Fruit fly (Drosophila melanogaster) whole organism, embryonic: Measurements from ENCODE around the gene RpS25.

Source experiments
- Bgb ChIP-seq: fragments of 200-800 bp; sonication (Bioruptor generic); IDR thresholded peaks from 2 replicates; pipeline ENCODE4 v1.3.6; 2022; ENCODE audit warnings: missing biosample characterization, missing genetic modification characterization; ENCODE audit not compliant: partially characterized antibody
- CG10209 ChIP-seq: fragments of 200-800 bp; sonication (Bioruptor generic); optimal IDR thresholded peaks from 3 replicates; lab custom pipeline; 2017; ENCODE audit warnings: missing biosample characterization, mild to moderate bottlenecking, missing genetic modification characterization, missing genetic modification reagents
- CG11247 ChIP-seq: fragments of 200-800 bp; sonication (Bioruptor generic); IDR thresholded peaks from 2 replicates; pipeline ENCODE4 v1.3.6; 2022; ENCODE audit warnings: missing biosample characterization, missing genetic modification characterization
- CG11398 ChIP-seq: fragments of 200-800 bp; sonication (Bioruptor generic); optimal IDR thresholded peaks from 2 replicates; lab custom pipeline; 2016; ENCODE audit warnings: missing biosample characterization, missing genetic modification characterization
- CG13287 ChIP-seq: fragments of 200-800 bp; sonication (Bioruptor generic); IDR thresholded peaks from 2 replicates; pipeline ENCODE4 v1.3.6; 2022; ENCODE audit warnings: missing biosample characterization, missing genetic modification characterization; ENCODE audit not compliant: partially characterized antibody
- CG13894 ChIP-seq: fragments of 200-800 bp; sonication (Bioruptor generic); optimal IDR thresholded peaks from 3 replicates; lab custom pipeline; 2018; ENCODE audit warnings: missing biosample characterization, mild to moderate bottlenecking, missing genetic modification characterization, moderate library complexity
- CG14014 ChIP-seq: fragments of 200-800 bp; sonication (Bioruptor generic); IDR thresholded peaks from 2 replicates; pipeline ENCODE4 v1.3.6; 2022; ENCODE audit warnings: missing biosample characterization, missing genetic modification characterization
- CG1602 ChIP-seq: fragments of 200-800 bp; sonication (Bioruptor generic); optimal IDR thresholded peaks from 3 replicates; lab custom pipeline; 2016; ENCODE audit warnings: missing biosample characterization, missing genetic modification characterization
- CG16779 ChIP-seq: fragments of 200-800 bp; sonication (Bioruptor generic); IDR thresholded peaks from 2 replicates; pipeline ENCODE4 v1.3.6; 2022; ENCODE audit warnings: missing biosample characterization, missing genetic modification characterization
- CG2120 ChIP-seq: fragments of 200-800 bp; sonication (Bioruptor generic); optimal IDR thresholded peaks from 3 replicates; lab custom pipeline; 2016; ENCODE audit warnings: missing biosample characterization, missing genetic modification characterization
- CG2129 ChIP-seq: fragments of 200-800 bp; sonication (Bioruptor generic); IDR thresholded peaks from 2 replicates; pipeline ENCODE4 v1.3.6; 2022; ENCODE audit warnings: missing biosample characterization, missing genetic modification characterization; ENCODE audit not compliant: partially characterized antibody
- CG2202 ChIP-seq: fragments of 200-800 bp; sonication (Bioruptor generic); optimal IDR thresholded peaks from 2 replicates; lab custom pipeline; 2018; ENCODE audit warnings: missing biosample characterization, mild to moderate bottlenecking, missing genetic modification characterization
- CG3163 ChIP-seq: fragments of 200-800 bp; sonication (Bioruptor generic); optimal IDR thresholded peaks from 3 replicates; lab custom pipeline; 2016; ENCODE audit warnings: missing biosample characterization, missing genetic modification characterization
- CG32772 ChIP-seq: fragments of 200-800 bp; sonication (Bioruptor generic); IDR thresholded peaks from 2 replicates; pipeline ENCODE4 v1.3.6; 2022; ENCODE audit warnings: missing biosample characterization, missing genetic modification characterization
- CG34376 ChIP-seq: fragments of 200-800 bp; sonication (Bioruptor generic); optimal IDR thresholded peaks from 2 replicates; lab custom pipeline; 2018; ENCODE audit warnings: missing biosample characterization, mild to moderate bottlenecking, missing genetic modification characterization
- CG3995 ChIP-seq: fragments of 200-800 bp; sonication (Bioruptor generic); optimal IDR thresholded peaks from 3 replicates; lab custom pipeline; 2016; ENCODE audit warnings: missing biosample characterization, missing genetic modification characterization
- CG4282 ChIP-seq: fragments of 200-800 bp; sonication (Bioruptor generic); optimal IDR thresholded peaks from 2 replicates; lab custom pipeline; 2016; ENCODE audit warnings: missing biosample characterization, missing genetic modification characterization
- CG5180 ChIP-seq: fragments of 200-800 bp; sonication (Bioruptor generic); optimal IDR thresholded peaks from 3 replicates; lab custom pipeline; 2017; ENCODE audit warnings: missing biosample characterization, missing genetic modification characterization, mild to moderate bottlenecking, moderate library complexity, missing genetic modification reagents
- CG8281 ChIP-seq: fragments of 200-800 bp; sonication (Bioruptor generic); optimal IDR thresholded peaks from 2 replicates; lab custom pipeline; 2018; ENCODE audit warnings: missing biosample characterization, mild to moderate bottlenecking, missing genetic modification characterization, moderate library complexity
- Camta ChIP-seq: fragments of 200-800 bp; sonication (Bioruptor generic); optimal IDR thresholded peaks from 2 replicates; lab custom pipeline; 2016; ENCODE audit warnings: missing biosample characterization, missing genetic modification characterization
- Doc3 ChIP-seq: fragments of 200-800 bp; sonication (Bioruptor generic); IDR thresholded peaks from 3 replicates; pipeline ENCODE4 v1.3.6; 2022; ENCODE audit warnings: missing biosample characterization, missing genetic modification characterization; ENCODE audit not compliant: partially characterized antibody
- Hey ChIP-seq: fragments of 200-800 bp; sonication (Bioruptor generic); optimal IDR thresholded peaks from 3 replicates; lab custom pipeline; 2018; ENCODE audit warnings: missing biosample characterization, mild to moderate bottlenecking, missing genetic modification characterization
- Hmr ChIP-seq: fragments of 200-800 bp; sonication (Bioruptor generic); optimal IDR thresholded peaks from 3 replicates; lab custom pipeline; 2017; ENCODE audit warnings: mild to moderate bottlenecking, missing biosample characterization, missing genetic modification reagents, missing genetic modification characterization
- Hr3 ChIP-seq: fragments of 200-800 bp; sonication (Bioruptor generic); optimal IDR thresholded peaks from 3 replicates; lab custom pipeline; 2016; ENCODE audit warnings: missing biosample characterization, missing genetic modification characterization
- Hr51 ChIP-seq, 2 experiments: fragments of 200-800 bp; sonication (Bioruptor generic); optimal IDR thresholded peaks; 2 replicates in 1 of 2; 3 replicates in 1 of 2; lab custom pipeline; 2016 to 2018; ENCODE audit warnings: missing biosample characterization in 2 of 2, missing genetic modification characterization in 2 of 2, mild to moderate bottlenecking in 1 of 2, moderate library complexity in 1 of 2
- MTF-1 ChIP-seq: fragments of 200-800 bp; sonication (Bioruptor generic); optimal IDR thresholded peaks from 2 replicates; lab custom pipeline; 2018; ENCODE audit warnings: missing biosample characterization, mild to moderate bottlenecking, missing genetic modification characterization, borderline replicate concordance
- Xbp1 ChIP-seq: fragments of 200-800 bp; sonication (Bioruptor generic); optimal IDR thresholded peaks from 3 replicates; lab custom pipeline; 2016; ENCODE audit warnings: missing biosample characterization, mild to moderate bottlenecking, missing genetic modification characterization
- ap ChIP-seq: fragments of 200-800 bp; sonication (Bioruptor generic); IDR thresholded peaks from 2 replicates; pipeline ENCODE4 v1.3.6; 2022; ENCODE audit warnings: missing biosample characterization, missing genetic modification characterization
- bbx ChIP-seq: fragments of 200-800 bp; sonication (Bioruptor generic); IDR thresholded peaks from 2 replicates; pipeline ENCODE4 v1.3.6; 2022; ENCODE audit warnings: missing biosample characterization, missing genetic modification characterization; ENCODE audit not compliant: partially characterized antibody
- chinmo ChIP-seq: fragments of 200-800 bp; sonication (Bioruptor generic); IDR thresholded peaks from 4 replicates; pipeline ENCODE4 v1.3.6; 2022; ENCODE audit warnings: missing biosample characterization, missing genetic modification characterization; ENCODE audit not compliant: partially characterized antibody
- crol ChIP-seq: fragments of 200-800 bp; sonication (Bioruptor generic); IDR thresholded peaks from 2 replicates; pipeline ENCODE4 v1.3.6; 2022; ENCODE audit warnings: missing biosample characterization, missing genetic modification characterization
- dati ChIP-seq: fragments of 200-800 bp; sonication (Bioruptor generic); IDR thresholded peaks from 2 replicates; pipeline ENCODE4 v1.3.6; 2022; ENCODE audit warnings: missing biosample characterization, missing genetic modification characterization
- dm ChIP-seq: fragments of 200-800 bp; sonication (Bioruptor generic); optimal IDR thresholded peaks from 3 replicates; lab custom pipeline; 2016; ENCODE audit warnings: missing biosample characterization, missing genetic modification characterization
- ftz-f1 ChIP-seq: fragments of 200-800 bp; sonication (Bioruptor generic); optimal IDR thresholded peaks from 2 replicates; lab custom pipeline; 2016; ENCODE audit warnings: missing biosample characterization, missing genetic modification characterization
- grau ChIP-seq: fragments of 200-800 bp; optimal IDR thresholded peaks from 3 replicates; lab custom pipeline; 2019; ENCODE audit warnings: missing biosample characterization, mild to moderate bottlenecking, missing genetic modification characterization, moderate library complexity
- hb ChIP-seq: fragments of 200-800 bp; sonication (Bioruptor generic); IDR thresholded peaks from 3 replicates; pipeline ENCODE4 v1.3.6; 2022; ENCODE audit warnings: missing biosample characterization, missing genetic modification characterization; ENCODE audit not compliant: partially characterized antibody
- hkb ChIP-seq, 2 experiments: fragments of 200-800 bp in 1 of 2; fragments of >200 bp in 1 of 2; sonication (Bioruptor generic) in 1 of 2; IDR thresholded peaks in 1 of 2; optimal IDR thresholded peaks in 1 of 2; 2 replicates each; pipeline versions ENCODE4 v1.3.6 to Lab custom; 2017 to 2022; ENCODE audit warnings: missing biosample characterization in 1 of 2, missing genetic modification characterization in 1 of 2
- kah ChIP-seq: fragments of 200-800 bp; sonication (Bioruptor generic); optimal IDR thresholded peaks from 2 replicates; lab custom pipeline; 2018; ENCODE audit warnings: missing biosample characterization, mild to moderate bottlenecking, missing genetic modification characterization
- klu ChIP-seq: fragments of 200-800 bp; sonication (Bioruptor generic); IDR thresholded peaks from 2 replicates; pipeline ENCODE4 v1.3.6; 2022; ENCODE audit warnings: missing biosample characterization, missing genetic modification characterization
- lab ChIP-seq: fragments of 200-800 bp; sonication (Bioruptor generic); optimal IDR thresholded peaks from 3 replicates; lab custom pipeline; 2017; ENCODE audit warnings: missing biosample characterization, missing genetic modification characterization, mild to moderate bottlenecking, moderate library complexity, missing genetic modification reagents
- mirr ChIP-seq: fragments of 200-800 bp; sonication (Bioruptor generic); optimal IDR thresholded peaks from 3 replicates; lab custom pipeline; 2018; ENCODE audit warnings: missing biosample characterization, mild to moderate bottlenecking, missing genetic modification characterization
- pfk ChIP-seq: fragments of 200-800 bp; sonication (Bioruptor generic); optimal IDR thresholded peaks from 2 replicates; lab custom pipeline; 2018; ENCODE audit warnings: missing biosample characterization, mild to moderate bottlenecking, missing genetic modification characterization, moderate library complexity
- run ChIP-seq: fragments of 200-800 bp; sonication (Bioruptor generic); optimal IDR thresholded peaks from 3 replicates; lab custom pipeline; 2018; ENCODE audit warnings: missing biosample characterization, mild to moderate bottlenecking, missing genetic modification characterization
- slbo ChIP-seq: fragments of 200-800 bp; sonication (Bioruptor generic); IDR thresholded peaks from 2 replicates; pipeline ENCODE4 v1.3.6; 2022; ENCODE audit warnings: missing biosample characterization, missing genetic modification characterization
- sna ChIP-seq: fragments of 200-800 bp; sonication (Bioruptor generic); IDR thresholded peaks from 2 replicates; pipeline ENCODE4 v1.3.6; 2022; ENCODE audit warnings: missing biosample characterization, missing genetic modification characterization; ENCODE audit not compliant: partially characterized antibody
- stc ChIP-seq: fragments of 200-800 bp; sonication (Bioruptor generic); IDR thresholded peaks from 2 replicates; pipeline ENCODE4 v1.3.6; 2022; ENCODE audit warnings: missing biosample characterization, missing genetic modification characterization
- sug ChIP-seq: fragments of 200-800 bp; optimal IDR thresholded peaks from 2 replicates; lab custom pipeline; 2019; ENCODE audit warnings: missing biosample characterization, mild to moderate bottlenecking, missing genetic modification characterization, moderate library complexity
- unpg ChIP-seq: fragments of 200-800 bp; sonication (Bioruptor generic); optimal IDR thresholded peaks from 3 replicates; lab custom pipeline; 2018; ENCODE audit warnings: missing biosample characterization, mild to moderate bottlenecking, missing genetic modification characterization, moderate library complexity
- usp ChIP-seq: fragments of >200 bp; optimal IDR thresholded peaks from 2 replicates; lab custom pipeline; 2017; ENCODE audit warnings: missing biosample characterization, missing genetic modification characterization
- yki ChIP-seq: fragments of >200 bp; optimal IDR thresholded peaks from 3 replicates; lab custom pipeline; 2018

Gene RpS25

DNA sequence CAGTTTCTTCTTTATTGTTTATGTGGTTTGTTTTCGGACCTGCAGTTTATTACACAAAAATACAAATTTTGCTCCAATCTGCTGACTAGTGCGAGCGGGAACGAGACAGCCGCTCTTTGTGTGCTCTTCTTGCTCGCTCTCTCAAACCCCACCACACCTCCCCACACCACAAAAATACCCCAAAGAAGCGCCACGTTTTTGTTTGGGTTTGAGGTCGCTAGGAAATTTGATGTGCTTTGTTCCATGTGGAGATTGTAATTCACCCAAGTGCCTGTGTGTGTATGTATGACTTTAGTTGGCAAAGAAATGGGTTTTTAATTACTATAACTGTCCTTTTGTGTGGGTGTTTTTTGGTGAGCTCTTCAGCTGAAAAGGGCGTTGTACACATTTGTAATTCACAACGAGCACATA is 18.0 kb downstream of the RpS25 start (continued):
- TF ChIP-seq kah (GFP tag; lab: Kevin White, UChicago) = no peak
- peak; percentile 17 for TF ChIP-seq Hmr (GFP tag; lab: Kevin White, UChicago)
- peak; percentile 97 for TF ChIP-seq CG5180
- TF ChIP-seq mirr (GFP tag; lab: Kevin White, UChicago) = peak; percentile 31
- TF ChIP-seq grau (tag; lab: Kevin White, UChicago) = peak; percentile 15
- peak; percentile 45 for TF ChIP-seq lab
- no peak for TF ChIP-seq CG32772 (GFP tag; lab: Robert Waterston, UW)
- peak; percentile 67 for TF ChIP-seq dm (GFP tag; lab: Kevin White, UChicago)
- no peak for TF ChIP-seq Camta (GFP tag; lab: Kevin White, UChicago)
- TF ChIP-seq CG8281 = no peak
- peak; percentile 43 for TF ChIP-seq CG3163 (GFP tag; lab: Kevin White, UChicago)
- TF ChIP-seq Hr51 (GFP tag; optimal IDR thresholded peaks at IDR 0.05; lab: Kevin White, UChicago) = no peak
- peak; percentile 41; the same call in 1 of the 2 replicates for TF ChIP-seq bbx (GFP tag; lab: Robert Waterston, UW)
- TF ChIP-seq Hey = peak; percentile 46
- peak; percentile 53 for TF ChIP-seq run (tag; lab: Kevin White, UChicago)
- no peak for TF ChIP-seq CG11247 (GFP tag; lab: Robert Waterston, UW)
- TF ChIP-seq CG14014 (GFP tag; lab: Robert Waterston, UW) = peak; percentile 46; the same call in 1 of the 2 replicates
- TF ChIP-seq chinmo (GFP tag; lab: Robert Waterston, UW) = peak; percentile 87; the same call in 1 of the 4 replicates
- TF ChIP-seq pfk (GFP tag; lab: Kevin White, UChicago) = no peak
- TF ChIP-seq MTF-1 = peak; percentile 4
- TF ChIP-seq CG13287 = 0 out of 2 replicates have a peak, but pooled peaks have one; percentile 11
- 0 out of 2 replicates have a peak, but pooled peaks have one; percentile 14 for TF ChIP-seq CG16779 (GFP tag; lab: Robert Waterston, UW)
- TF ChIP-seq slbo = peak; percentile 39
- peak; percentile 36 for TF ChIP-seq CG34376 (GFP tag; lab: Kevin White, UChicago)
- TF ChIP-seq Xbp1 (GFP tag; lab: Kevin White, UChicago) = peak; percentile 23
- TF ChIP-seq CG2120 (GFP tag; lab: Kevin White, UChicago) = peak; percentile 3
- peak; percentile 54 for TF ChIP-seq ftz-f1 (GFP tag; lab: Kevin White, UChicago)
- no peak for TF ChIP-seq hb (GFP tag; lab: Robert Waterston, UW)
- peak; percentile 52 for TF ChIP-seq sug (tag; lab: Kevin White, UChicago)
- TF ChIP-seq CG10209 (GFP tag; lab: Kevin White, UChicago) = no peak
- TF ChIP-seq crol (GFP tag; lab: Robert Waterston, UW) = peak; percentile 99
- TF ChIP-seq CG13894 = peak; percentile 43
- TF ChIP-seq CG2202 (tag; lab: Kevin White, UChicago) = no peak
- TF ChIP-seq unpg = no peak

DNA sequence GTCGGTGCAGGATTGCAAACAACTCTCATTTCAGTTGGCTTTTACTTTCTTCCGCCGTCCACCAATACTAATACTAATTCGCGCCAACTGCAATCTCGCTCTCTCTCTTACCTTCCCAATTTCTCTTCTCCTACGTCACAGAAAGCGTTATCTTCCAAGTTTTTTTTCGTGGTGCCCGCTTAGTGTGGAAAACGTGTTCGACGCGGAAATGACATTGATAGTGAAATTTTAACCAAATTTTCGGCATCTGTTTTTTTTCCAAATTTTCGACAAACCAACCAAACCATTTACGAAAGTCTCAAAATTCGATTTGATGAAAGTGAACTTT is 18.7 kb downstream of the RpS25 start, which contains the start of gene cu:
TSS of gene cu (plus strand) at position 204 of the 328 bp plus-strand sequence.
- TF ChIP-seq CG2129 (GFP tag; lab: Robert Waterston, UW) = no peak
- no peak for TF ChIP-seq usp (GFP tag; lab: Kevin White, UChicago)
- peak; percentile 26; the same call in 1 of the 2 replicates for TF ChIP-seq Bgb (GFP tag; lab: Robert Waterston, UW)
- TF ChIP-seq stc = no peak
- no peak for TF ChIP-seq yki (lab: Kevin White, UChicago)
- TF ChIP-seq klu (GFP tag; lab: Robert Waterston, UW) = no peak
- TF ChIP-seq Doc3 (GFP tag; lab: Robert Waterston, UW) = no peak
- TF ChIP-seq CG11247 (GFP tag; lab: Robert Waterston, UW) = no peak
- TF ChIP-seq CG3163 (GFP tag; lab: Kevin White, UChicago) = no peak
- TF ChIP-seq CG11398 (GFP tag; lab: Kevin White, UChicago) = peak; percentile 71
- TF ChIP-seq CG3995 (GFP tag; lab: Kevin White, UChicago) = no peak
- TF ChIP-seq CG4282 (GFP tag; lab: Kevin White, UChicago) = no peak
- TF ChIP-seq CG32772 (GFP tag; lab: Robert Waterston, UW) = no peak
- no peak for TF ChIP-seq dati
- no peak for TF ChIP-seq CG1602 (GFP tag; lab: Kevin White, UChicago)
- no peak for TF ChIP-seq Hr3 (GFP tag; lab: Kevin White, UChicago)
- no peak for TF ChIP-seq ap (GFP tag; lab: Robert Waterston, UW)
- TF ChIP-seq bbx (GFP tag; lab: Robert Waterston, UW) = peak; percentile 13; the same call in 1 of the 2 replicates
- no peak for TF ChIP-seq sna (GFP tag; lab: Robert Waterston, UW)
- TF ChIP-seq hkb (optimal IDR thresholded peaks at IDR 0.05; lab: Kevin White, UChicago) = peak; percentile 33
- TF ChIP-seq hkb (GFP tag; IDR thresholded peaks at IDR 0.05; lab: Robert Waterston, UW) = no peak
